Worm (Caenorhabditis elegans) whole organism, L4/young adult: ENCODE measurements around the gene srx-122.

Experiments used
- dao-5 ChIP-seq: sonication (generic microtip); optimal IDR thresholded peaks from 2 replicates; lab custom pipeline; 2016; ENCODE audit warnings: missing genotype, missing genetic modification characterization, moderate library complexity, missing compliant biosample characterization
- him-1 ChIP-seq: sonication (generic microtip); optimal IDR thresholded peaks from 2 replicates; lab custom pipeline; 2016; ENCODE audit warnings: missing genotype, missing genetic modification reagents, missing genetic modification characterization, missing compliant biosample characterization

DNA sequence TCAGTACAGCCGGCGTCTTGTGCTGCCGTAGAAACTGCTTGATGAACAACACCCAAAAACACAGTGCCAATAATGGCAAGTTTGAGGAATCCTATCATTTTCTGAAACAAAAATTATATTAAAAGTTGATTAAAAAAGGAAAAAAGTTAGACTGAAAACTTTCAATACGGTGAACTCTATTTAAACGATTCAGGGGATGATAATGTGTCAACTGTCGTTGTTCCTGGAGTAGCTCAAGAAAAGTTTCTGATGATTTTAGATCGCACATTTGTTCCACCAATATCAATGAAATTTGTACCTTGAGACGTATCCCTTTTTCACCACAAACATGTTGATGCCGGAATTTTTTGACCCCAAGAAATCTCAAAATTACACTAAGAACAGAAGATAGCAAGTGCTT is 29.7 kb downstream of the srx-122 start, which contains the start of gene T28A11.18:
- TF ChIP-seq him-1 (tag; lab: Kevin White, UChicago) (no peak), dao-5 (tag; lab: Kevin White, UChicago) (no peak)
